Fruit fly (Drosophila melanogaster) Kc167 (cell line): ENCODE data around the gene mesh.

Experiments used
- Myc ChIP-seq: fragments of >200 bp; optimal IDR thresholded peaks from 2 replicates; lab custom pipeline; 2017; ENCODE audit warnings: missing external identifiers
- Sin3A ChIP-seq: fragments of >200 bp; optimal IDR thresholded peaks from 2 replicates; lab custom pipeline; 2018; ENCODE audit warnings: missing external identifiers
- h ChIP-seq: fragments of >200 bp; optimal IDR thresholded peaks from 3 replicates; lab custom pipeline; 2018; ENCODE audit warnings: missing external identifiers
- insv ChIP-seq: fragments of >200 bp; optimal IDR thresholded peaks from 3 replicates; lab custom pipeline; 2018; ENCODE audit warnings: missing external identifiers
- psq ChIP-seq: fragments of >200 bp; optimal IDR thresholded peaks from 2 replicates; lab custom pipeline; 2017; ENCODE audit warnings: missing external identifiers
- ttk ChIP-seq: sonication (Bioruptor generic); optimal IDR thresholded peaks from 2 replicates; lab custom pipeline; 2017; ENCODE audit warnings: missing external identifiers

The mesh gene

dm6 chr3R:31195695-31196113 lies at the start of gene mesh:
TSS of gene mesh (minus strand) at chr3R:31195762.
- no peak for TF ChIP-seq Myc (lab: Kevin White, UChicago)
- TF ChIP-seq h (lab: Kevin White, UChicago): no peak
- TF ChIP-seq Sin3A (lab: Kevin White, UChicago): no peak
- TF ChIP-seq insv (lab: Kevin White, UChicago): no peak
- TF ChIP-seq psq (lab: Kevin White, UChicago): no peak
- TF ChIP-seq ttk (lab: Kevin White, UChicago): no peak

DNA sequence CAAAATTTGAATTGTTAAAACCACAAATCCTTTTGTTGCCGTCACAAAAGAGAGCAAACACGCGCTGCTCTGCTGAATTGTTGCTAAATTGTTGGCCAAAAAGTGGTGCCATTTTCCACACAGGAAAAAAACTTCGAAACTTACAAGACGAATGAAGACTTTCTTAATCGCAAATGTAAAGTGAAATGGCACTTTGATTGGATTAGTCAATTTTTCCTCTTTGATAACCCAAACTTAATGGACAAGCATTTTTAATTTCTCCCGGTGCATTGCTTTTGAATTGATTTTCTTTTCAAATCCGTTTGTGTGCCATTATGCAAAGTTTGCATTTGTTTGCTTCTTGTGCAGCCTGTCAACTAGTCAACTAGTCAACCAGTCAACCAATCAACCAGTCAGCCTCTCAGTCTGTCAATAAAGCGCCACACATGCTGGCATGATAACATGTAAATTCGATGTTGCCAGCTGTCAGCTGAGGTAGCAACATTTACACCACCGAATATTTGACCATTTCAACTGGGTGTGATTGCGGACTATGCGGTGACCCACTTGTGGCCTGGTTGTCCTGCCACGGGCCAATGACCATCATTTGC lies 47.6 kb upstream of the mesh start:
- no peak for TF ChIP-seq ttk (lab: Kevin White, UChicago)
- TF ChIP-seq insv (lab: Kevin White, UChicago): no peak
- TF ChIP-seq Myc (lab: Kevin White, UChicago): no peak
- TF ChIP-seq psq (lab: Kevin White, UChicago): no peak
- no peak for TF ChIP-seq Sin3A (lab: Kevin White, UChicago)
- no peak for TF ChIP-seq h (lab: Kevin White, UChicago)

DNA sequence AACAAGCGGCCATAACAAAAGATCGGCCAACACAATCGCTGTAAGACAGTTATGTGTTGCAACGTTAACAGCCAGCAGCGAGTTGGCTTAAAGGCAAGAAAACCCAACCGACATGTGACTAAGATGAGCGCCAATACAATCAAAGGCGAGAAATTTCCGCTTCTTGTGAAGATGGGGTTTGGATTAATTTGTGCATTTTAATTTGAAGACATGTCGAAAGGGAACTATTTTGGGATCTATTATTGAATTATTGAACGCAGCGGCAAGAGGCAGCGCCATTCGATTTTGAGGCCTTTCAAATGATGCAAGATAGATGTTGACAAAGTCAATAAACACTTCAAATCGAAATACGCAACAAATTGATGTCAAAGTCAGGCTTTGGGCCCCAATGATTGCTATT lies 45.5 kb upstream of the mesh start:
- TF ChIP-seq h (lab: Kevin White, UChicago) (no peak), Sin3A (lab: Kevin White, UChicago) (no peak)

dm6 chr3R:31240023-31240422 lies 44.5 kb upstream of the mesh start:
- TF ChIP-seq insv (lab: Kevin White, UChicago) (no peak), Sin3A (lab: Kevin White, UChicago) (no peak), Myc (lab: Kevin White, UChicago) (no peak), psq (lab: Kevin White, UChicago) (no peak), ttk (lab: Kevin White, UChicago) (no peak), h (lab: Kevin White, UChicago) (no peak)

DNA sequence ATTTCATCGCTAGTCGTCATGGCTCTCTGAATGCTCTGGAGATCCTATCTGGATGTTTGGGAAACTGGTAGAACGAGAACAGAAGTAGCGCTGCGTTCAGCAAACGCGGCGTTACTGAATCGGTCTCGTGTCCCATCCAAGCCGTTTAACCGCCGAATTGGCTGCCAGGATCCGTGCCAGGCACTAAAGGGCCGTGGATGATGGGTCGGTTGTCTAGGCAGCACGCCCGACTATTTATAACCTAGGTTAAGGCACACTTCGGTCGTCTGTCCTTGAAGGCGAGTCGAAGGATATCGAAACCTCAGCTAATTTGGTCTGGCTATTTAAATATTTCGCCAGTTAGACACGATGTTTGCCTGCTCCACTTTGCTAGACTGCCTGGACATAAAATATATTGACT lies 39.7 kb upstream of the mesh start, which contains the start of gene CG15564:
Gene CG15564 (minus strand): TSS at position 101 of the 400 bp plus-strand sequence.
- TF ChIP-seq psq (lab: Kevin White, UChicago): no peak
- TF ChIP-seq Sin3A (lab: Kevin White, UChicago): no peak
- no peak for TF ChIP-seq ttk (lab: Kevin White, UChicago)
- TF ChIP-seq Myc (lab: Kevin White, UChicago): no peak

dm6 chr3R:31232236-31232635 lies 36.7 kb upstream of the mesh start, which contains the start of gene CG15563:
TSS of gene CG15563 (minus strand) at chr3R:31232336.
- TF ChIP-seq insv (lab: Kevin White, UChicago): no peak
- no peak for TF ChIP-seq ttk (lab: Kevin White, UChicago)
- TF ChIP-seq psq (lab: Kevin White, UChicago): no peak
- no peak for TF ChIP-seq Myc (lab: Kevin White, UChicago)
- no peak for TF ChIP-seq Sin3A (lab: Kevin White, UChicago)
- TF ChIP-seq h (lab: Kevin White, UChicago): no peak

- no peak for TF ChIP-seq h (lab: Kevin White, UChicago)
- TF ChIP-seq Sin3A (lab: Kevin White, UChicago): no peak
- TF ChIP-seq insv (lab: Kevin White, UChicago): no peak
- TF ChIP-seq Myc (lab: Kevin White, UChicago): no peak
- no peak for TF ChIP-seq psq (lab: Kevin White, UChicago)
- TF ChIP-seq ttk (lab: Kevin White, UChicago): no peak
Measured at dm6 chr3R:31231134-31231533, 35.6 kb upstream of the mesh start.

dm6 chr3R:31225043-31225681 lies 29.6 kb upstream of the mesh start:
- no peak for TF ChIP-seq ttk (lab: Kevin White, UChicago)
- no peak for TF ChIP-seq h (lab: Kevin White, UChicago)
- no peak for TF ChIP-seq insv (lab: Kevin White, UChicago)
- no peak for TF ChIP-seq Sin3A (lab: Kevin White, UChicago)
- TF ChIP-seq Myc (lab: Kevin White, UChicago): no peak
- TF ChIP-seq psq (lab: Kevin White, UChicago): no peak

DNA sequence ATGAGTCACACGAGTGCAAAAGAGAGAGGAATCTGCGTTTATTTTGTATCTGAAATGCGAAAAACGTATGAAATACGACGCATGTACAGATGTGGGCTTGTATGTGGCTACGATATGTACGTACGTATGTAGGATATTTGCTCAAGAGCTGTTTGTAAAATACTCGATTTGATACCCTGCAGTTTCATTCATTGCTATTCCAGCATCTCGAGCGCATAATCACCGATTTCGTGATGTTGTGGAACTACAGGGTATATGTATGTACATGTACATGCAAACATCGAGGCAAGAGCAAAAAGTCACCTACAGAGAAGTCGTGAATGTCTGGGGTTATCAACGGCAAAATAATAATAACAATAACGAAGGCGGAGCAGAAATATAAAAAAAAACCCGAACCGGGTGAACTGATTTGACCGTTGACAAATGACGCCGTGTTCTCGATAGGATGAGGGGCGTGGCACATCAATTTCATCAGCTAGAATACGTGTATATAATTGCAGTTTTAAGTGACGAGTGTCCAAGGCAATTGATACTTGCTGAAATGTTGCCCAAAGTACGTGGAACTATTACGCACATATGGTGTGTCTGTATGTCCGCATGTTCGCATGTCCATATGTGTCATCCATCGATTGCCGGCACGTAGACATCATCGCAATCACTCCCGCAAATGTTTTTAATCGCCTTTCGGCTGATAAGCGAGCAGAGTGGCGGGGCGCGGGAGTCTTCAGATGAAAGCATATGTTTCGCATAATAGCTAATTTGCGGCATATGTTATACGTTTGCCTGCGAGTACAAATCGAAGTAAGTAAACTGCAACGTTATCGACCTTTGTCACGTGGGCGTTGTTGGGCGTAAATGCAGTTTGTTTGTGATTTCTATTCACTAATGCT lies 28.7 kb upstream of the mesh start:
- TF ChIP-seq ttk (lab: Kevin White, UChicago) (no peak), Myc (lab: Kevin White, UChicago) (no peak), psq (lab: Kevin White, UChicago) (no peak), insv (lab: Kevin White, UChicago) (no peak), h (lab: Kevin White, UChicago) (no peak), Sin3A (lab: Kevin White, UChicago) (no peak)

DNA sequence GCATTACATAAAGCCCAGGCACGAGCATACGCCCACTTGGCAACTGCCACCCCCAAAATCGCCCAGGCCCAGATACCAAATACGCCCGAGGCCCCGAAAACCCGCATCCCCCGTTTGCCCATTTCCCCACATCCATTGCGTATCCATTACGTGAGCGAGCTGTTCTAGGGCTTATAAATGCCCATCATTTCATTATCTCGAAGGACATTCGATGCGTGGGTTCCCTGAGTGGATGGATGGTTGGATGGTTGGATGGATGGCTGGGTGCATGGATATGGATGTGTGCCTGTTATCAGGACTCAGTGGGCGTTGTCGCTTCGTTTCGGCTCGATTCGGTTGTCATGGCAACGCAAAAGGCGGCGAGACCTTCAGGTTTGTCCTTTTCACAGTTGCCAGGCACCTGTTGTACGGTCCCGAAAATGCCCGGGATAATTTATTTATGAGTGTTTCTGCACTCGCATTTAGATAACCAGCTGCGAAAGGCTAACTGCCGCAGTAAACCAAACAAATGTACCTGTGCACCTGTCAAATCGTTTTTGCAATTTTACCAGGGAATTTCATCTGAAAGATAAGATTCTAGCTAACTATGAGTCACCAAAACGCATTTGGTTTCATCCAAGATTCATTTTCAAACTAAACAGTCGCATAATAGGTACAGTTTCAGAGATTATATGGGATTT lies 27.5 kb upstream of the mesh start:
- TF ChIP-seq Sin3A (lab: Kevin White, UChicago): no peak
